Fruit fly (Drosophila melanogaster) whole organism, embryonic: ENCODE data around the gene Ugt35E1.

Experiments
- CG30403 ChIP-seq: fragments of 200-800 bp; sonication (Bioruptor generic); optimal IDR thresholded peaks from 3 replicates; lab custom pipeline; 2016; ENCODE audit warnings: missing biosample characterization, missing genetic modification characterization
- CG31388 ChIP-seq: fragments of 200-800 bp; sonication (Bioruptor generic); optimal IDR thresholded peaks from 2 replicates; lab custom pipeline; 2016; ENCODE audit warnings: missing biosample characterization, missing genetic modification characterization
- CG43689 ChIP-seq: fragments of 200-800 bp; sonication (Bioruptor generic); IDR thresholded peaks from 2 replicates; pipeline ENCODE4 v1.3.6; 2022; ENCODE audit warnings: missing biosample characterization, missing genetic modification characterization
- ERR ChIP-seq: fragments of 200-800 bp; sonication (Bioruptor generic); optimal IDR thresholded peaks from 2 replicates; lab custom pipeline; 2016; ENCODE audit warnings: missing biosample characterization, missing genetic modification characterization
- Ptx1 ChIP-seq: fragments of 200-800 bp; sonication (Bioruptor generic); IDR thresholded peaks from 2 replicates; pipeline ENCODE4 v1.3.6; 2022; ENCODE audit warnings: missing biosample characterization, missing genetic modification characterization

DNA sequence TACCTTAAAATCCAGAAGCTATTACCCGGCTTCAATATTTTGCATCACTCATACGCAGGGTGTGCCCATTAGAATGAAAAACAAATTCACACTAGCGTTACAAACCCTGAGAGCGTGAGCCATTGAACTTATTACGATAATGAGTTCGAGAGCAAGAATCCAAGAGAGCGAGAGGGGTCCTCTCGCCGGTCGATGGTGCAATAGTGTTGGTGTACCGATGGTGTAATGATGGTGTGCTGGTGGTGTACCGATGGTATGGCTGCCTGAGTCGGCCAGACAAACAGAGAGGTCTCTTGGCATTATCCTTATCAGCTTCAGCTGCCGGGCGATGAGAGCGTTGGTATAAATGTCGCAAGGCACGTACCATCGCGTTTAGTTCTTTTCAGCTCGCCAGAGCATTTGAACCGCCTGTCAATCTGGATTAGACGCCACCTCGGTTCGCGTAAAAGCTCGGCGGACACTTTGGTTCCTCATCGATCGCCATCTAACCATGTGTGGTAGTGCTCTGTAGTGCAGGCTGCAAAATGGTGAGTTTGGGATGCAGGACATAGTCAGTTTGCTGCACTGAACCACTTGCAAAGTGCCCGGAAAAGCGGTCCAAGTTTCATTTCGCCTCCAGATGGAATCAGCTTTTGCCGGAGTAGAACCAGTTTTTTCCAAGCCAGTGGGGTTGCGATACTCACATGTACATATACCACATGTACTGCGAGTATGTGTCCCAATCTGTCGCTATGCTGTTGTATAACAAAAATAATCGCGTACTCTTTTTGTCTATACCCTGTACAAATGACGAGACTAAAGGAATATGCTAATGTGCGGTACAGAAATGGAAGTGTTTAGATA lies 34.4 kb upstream of the Ugt35E1 start:
- TF ChIP-seq CG30403 (GFP tag; lab: Kevin White, UChicago) (no peak), CG43689 (GFP tag; lab: Robert Waterston, UW) (no peak), ERR (GFP tag; lab: Kevin White, UChicago) (no peak), Ptx1 (GFP tag; lab: Robert Waterston, UW) (no peak), CG31388 (GFP tag; lab: Kevin White, UChicago) (no peak)
